Worm (Caenorhabditis elegans) whole organism, young adult: Measurements from ENCODE around the gene R11D1.4.

Source experiments
- F52B5.7 ChIP-seq: sonication (generic microtip); optimal IDR thresholded peaks from 2 replicates; lab custom pipeline; 2016; ENCODE audit warnings: mild to moderate bottlenecking, missing genetic modification characterization, missing compliant biosample characterization
- Y53G8AR.9 ChIP-seq: fragments of 200-800 bp; sonication (Bioruptor generic); conservative IDR thresholded peaks from 2 replicates; pipeline ENCODE4 v1.3.6; 2022; ENCODE audit warnings: missing genetic modification reagents, missing genetic modification characterization, missing compliant biosample characterization
- Y56A3A.18 ChIP-seq: fragments of 200-800 bp; sonication (Bioruptor generic); IDR thresholded peaks from 2 replicates; pipeline ENCODE4 v1.3.6; 2022; ENCODE audit warnings: missing genetic modification reagents, missing genetic modification characterization, missing compliant biosample characterization
- Y67H2A.10 ChIP-seq: fragments of 200-800 bp; sonication (Bioruptor generic); conservative IDR thresholded peaks from 2 replicates; pipeline ENCODE4 v1.3.6; 2022; ENCODE audit warnings: missing genetic modification reagents, missing genetic modification characterization, missing compliant biosample characterization
- Y79H2A.3 ChIP-seq: fragments of 200-800 bp; sonication (Bioruptor generic); conservative IDR thresholded peaks from 2 replicates; pipeline ENCODE4 v1.3.6; 2022; ENCODE audit warnings: missing genetic modification reagents, missing genetic modification characterization, missing compliant biosample characterization
- attf-5 ChIP-seq: fragments of 200-800 bp; sonication (Bioruptor generic); optimal IDR thresholded peaks from 2 replicates; lab custom pipeline; 2018; ENCODE audit warnings: mild to moderate bottlenecking, missing genetic modification characterization, missing compliant biosample characterization
- bed-1 ChIP-seq: fragments of 200-800 bp; sonication (Bioruptor generic); IDR thresholded peaks from 2 replicates; pipeline ENCODE4 v1.3.6; 2022; ENCODE audit warnings: missing genetic modification reagents, missing genetic modification characterization, missing compliant biosample characterization
- ceh-27 ChIP-seq: fragments of 200-800 bp; sonication (Bioruptor generic); optimal IDR thresholded peaks from 2 replicates; lab custom pipeline; 2018; ENCODE audit warnings: mild to moderate bottlenecking, missing genetic modification characterization, moderate library complexity, missing compliant biosample characterization
- lir-1 ChIP-seq: fragments of 200-800 bp; sonication (Bioruptor generic); conservative IDR thresholded peaks from 2 replicates; pipeline ENCODE4 v1.3.6; 2022; ENCODE audit warnings: missing genetic modification reagents, missing genetic modification characterization, missing compliant biosample characterization
- nhr-80 ChIP-seq: sonication (generic microtip); optimal IDR thresholded peaks from 2 replicates; lab custom pipeline; 2016; ENCODE audit warnings: missing genetic modification characterization, missing compliant biosample characterization
- rec-8 ChIP-seq, 2 experiments: sonication (generic microtip); optimal IDR thresholded peaks; 2 replicates each; lab custom pipeline; 2016; ENCODE audit warnings: mild to moderate bottlenecking in 2 of 2, missing genetic modification characterization in 2 of 2, missing genetic modification reagents in 2 of 2, missing genotype in 2 of 2, missing biosample characterization in 1 of 2, missing compliant biosample characterization in 1 of 2, moderate library complexity in 1 of 2
- snpc-4 ChIP-seq, 5 experiments: fragments of 150-350 bp in 1 of 5; sonication (generic microtip) in 4 of 5; optimal IDR thresholded peaks; 2 replicates each; lab custom pipeline; 2014 to 2018; ENCODE audit warnings: missing genetic modification characterization in 5 of 5, missing biosample characterization in 3 of 5, antibody characterized with exemption in 2 of 5, mild to moderate bottlenecking in 2 of 5, missing compliant biosample characterization in 2 of 5, missing genotype in 2 of 5, moderate library complexity in 2 of 5, missing genetic modification reagents in 1 of 5
- ztf-28 ChIP-seq: fragments of 200-800 bp; sonication (Bioruptor generic); IDR thresholded peaks from 2 replicates; pipeline ENCODE4 v1.3.6; 2022; ENCODE audit warnings: missing genetic modification reagents, missing genetic modification characterization, missing compliant biosample characterization

DNA sequence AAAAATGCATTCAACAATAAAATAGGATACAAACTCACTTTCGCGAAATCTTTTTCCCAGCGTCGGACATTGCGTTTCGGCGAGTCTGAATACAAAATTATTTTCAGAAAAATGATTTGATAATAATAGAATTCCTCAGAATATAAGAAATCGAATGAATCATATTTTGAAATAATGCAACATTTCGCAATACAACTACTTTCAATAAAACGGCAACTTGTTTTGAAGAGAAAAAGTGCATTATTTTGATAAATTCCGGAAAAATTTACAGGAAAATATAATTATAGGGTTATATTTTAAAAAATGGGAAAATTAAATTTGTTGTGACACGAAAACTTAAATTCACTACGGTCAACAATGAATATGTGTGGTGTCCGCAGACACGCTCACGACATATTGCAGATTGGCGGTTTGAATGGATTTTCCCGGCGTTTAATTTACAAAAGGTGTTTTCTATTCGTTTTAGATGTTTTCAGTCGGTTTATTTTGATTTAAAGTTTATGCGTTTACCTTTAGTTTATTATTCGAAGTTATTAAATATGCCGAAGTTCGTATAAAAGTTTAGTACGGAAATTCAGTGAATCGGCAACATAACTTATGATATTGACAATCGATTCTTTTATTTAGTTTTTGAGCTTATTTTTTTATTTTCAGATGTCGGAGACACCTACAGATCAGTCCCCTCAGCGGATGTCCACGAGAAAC lies 49.4 kb upstream of the R11D1.4 start, which contains the start of the genes abcf-1 and scc-3:
- TF ChIP-seq snpc-4 (GFP tag; optimal IDR thresholded peaks at IDR 0.05; lab: Kevin White, UChicago) (no peak), snpc-4 (tag; optimal IDR thresholded peaks at IDR 0.05; lab: Kevin White, UChicago) (peak in 1 of 4 experiments; percentile 43), Y67H2A.10 (GFP tag; lab: Robert Waterston, UW) (no peak), ztf-28 (no peak), F52B5.7 (tag; lab: Kevin White, UChicago) (no peak), Y53G8AR.9 (GFP tag; lab: Robert Waterston, UW) (no peak), lir-1 (no peak), nhr-80 (tag; lab: Kevin White, UChicago) (no peak), Y79H2A.3 (no peak), attf-5 (GFP tag; lab: Kevin White, UChicago) (no peak), Y56A3A.18 (GFP tag; lab: Robert Waterston, UW) (no peak), bed-1 (GFP tag; lab: Robert Waterston, UW) (no peak), rec-8 (tag; optimal IDR thresholded peaks at IDR 0.05; lab: Kevin White, UChicago) (no peak), ceh-27 (GFP tag; lab: Kevin White, UChicago) (no peak)
